Fruit fly (Drosophila melanogaster) whole organism, embryonic: ENCODE measurements around the gene CG5355.

Source experiments
- CG1024 ChIP-seq: fragments of 200-800 bp; sonication (Bioruptor generic); IDR thresholded peaks from 2 replicates; pipeline ENCODE4 v1.3.6; 2022; ENCODE audit warnings: missing biosample characterization, missing genetic modification characterization
- CG10462 ChIP-seq: fragments of 200-800 bp; sonication (Bioruptor generic); optimal IDR thresholded peaks from 2 replicates; lab custom pipeline; 2016; ENCODE audit warnings: missing biosample characterization, missing genetic modification characterization
- CG10543 ChIP-seq: fragments of 200-800 bp; sonication (Bioruptor generic); optimal IDR thresholded peaks from 3 replicates; lab custom pipeline; 2017; ENCODE audit warnings: missing biosample characterization, mild to moderate bottlenecking, missing genetic modification characterization, moderate library complexity
- CG11085 ChIP-seq: fragments of 200-800 bp; sonication (Bioruptor generic); IDR thresholded peaks from 2 replicates; pipeline ENCODE4 v1.3.6; 2022; ENCODE audit warnings: missing biosample characterization, missing genetic modification characterization
- CG11695 ChIP-seq: fragments of 200-800 bp; sonication (Bioruptor generic); IDR thresholded peaks from 3 replicates; pipeline ENCODE4 v1.3.6; 2022; ENCODE audit warnings: missing biosample characterization, missing genetic modification characterization
- CG13775 ChIP-seq: fragments of 200-800 bp; sonication (Bioruptor generic); optimal IDR thresholded peaks from 3 replicates; lab custom pipeline; 2017; ENCODE audit warnings: missing biosample characterization, mild to moderate bottlenecking, missing genetic modification characterization
- CG30431 ChIP-seq: fragments of 200-800 bp; sonication (Bioruptor generic); optimal IDR thresholded peaks from 2 replicates; lab custom pipeline; 2017; ENCODE audit warnings: missing biosample characterization, missing genetic modification characterization
- CG3995 ChIP-seq: fragments of 200-800 bp; sonication (Bioruptor generic); optimal IDR thresholded peaks from 3 replicates; lab custom pipeline; 2016; ENCODE audit warnings: missing biosample characterization, missing genetic modification characterization
- CG4404 ChIP-seq: fragments of 200-800 bp; sonication (Bioruptor generic); IDR thresholded peaks from 2 replicates; pipeline ENCODE4 v1.3.6; 2022; ENCODE audit warnings: missing biosample characterization, missing genetic modification characterization
- CG6272 ChIP-seq: fragments of 200-800 bp; sonication (Bioruptor generic); IDR thresholded peaks from 2 replicates; pipeline ENCODE4 v1.3.6; 2022; ENCODE audit warnings: missing biosample characterization, missing genetic modification characterization
- CG7786 ChIP-seq: fragments of 200-800 bp; sonication (Bioruptor generic); optimal IDR thresholded peaks from 2 replicates; lab custom pipeline; 2016; ENCODE audit warnings: missing biosample characterization, missing genetic modification characterization
- CG7928 ChIP-seq: fragments of 200-800 bp; sonication (Bioruptor generic); optimal IDR thresholded peaks from 2 replicates; lab custom pipeline; 2017; ENCODE audit warnings: missing biosample characterization, mild to moderate bottlenecking, missing genetic modification characterization
- CG8281 ChIP-seq: fragments of 200-800 bp; sonication (Bioruptor generic); optimal IDR thresholded peaks from 2 replicates; lab custom pipeline; 2018; ENCODE audit warnings: missing biosample characterization, mild to moderate bottlenecking, missing genetic modification characterization, moderate library complexity
- CG9817 ChIP-seq: fragments of 200-800 bp; sonication (Bioruptor generic); optimal IDR thresholded peaks from 2 replicates; lab custom pipeline; 2018; ENCODE audit warnings: missing biosample characterization, mild to moderate bottlenecking, missing genetic modification characterization, moderate library complexity
- CG9876 ChIP-seq: fragments of 200-800 bp; sonication (Bioruptor generic); optimal IDR thresholded peaks from 2 replicates; lab custom pipeline; 2016; ENCODE audit warnings: missing biosample characterization, missing genetic modification characterization
- Chrac-16 ChIP-seq: fragments of 200-800 bp; sonication (Bioruptor generic); optimal IDR thresholded peaks from 3 replicates; lab custom pipeline; 2016; ENCODE audit warnings: missing biosample characterization, missing genetic modification characterization
- CkIIα-i1 ChIP-seq: fragments of 200-800 bp; sonication (Bioruptor generic); IDR thresholded peaks from 2 replicates; pipeline ENCODE4 v1.3.6; 2022; ENCODE audit warnings: missing biosample characterization, missing genetic modification characterization
- CoRest ChIP-seq: fragments of 200-800 bp; sonication (Bioruptor generic); optimal IDR thresholded peaks from 3 replicates; lab custom pipeline; 2018; ENCODE audit warnings: missing biosample characterization, mild to moderate bottlenecking, missing genetic modification characterization, moderate library complexity
- Dip2 ChIP-seq: fragments of 200-800 bp; sonication (Bioruptor generic); IDR thresholded peaks from 2 replicates; pipeline ENCODE4 v1.3.6; 2022; ENCODE audit warnings: missing biosample characterization, missing genetic modification characterization
- Dll ChIP-seq: fragments of 200-800 bp; sonication (Bioruptor generic); IDR thresholded peaks from 4 replicates; pipeline ENCODE4 v1.3.6; 2022; ENCODE audit warnings: missing biosample characterization, missing genetic modification characterization; ENCODE audit not compliant: partially characterized antibody
- Dref ChIP-seq: fragments of 200-800 bp; sonication (Bioruptor generic); IDR thresholded peaks from 2 replicates; pipeline ENCODE4 v1.3.6; 2022; ENCODE audit warnings: missing biosample characterization, missing genetic modification characterization
- ERR ChIP-seq: fragments of 200-800 bp; sonication (Bioruptor generic); optimal IDR thresholded peaks from 2 replicates; lab custom pipeline; 2016; ENCODE audit warnings: missing biosample characterization, missing genetic modification characterization
- Elba2 ChIP-seq: fragments of 200-800 bp; sonication (Bioruptor generic); optimal IDR thresholded peaks from 3 replicates; lab custom pipeline; 2016; ENCODE audit warnings: missing biosample characterization, missing genetic modification characterization
- HLH4C ChIP-seq: fragments of 200-800 bp; sonication (Bioruptor generic); IDR thresholded peaks from 3 replicates; pipeline ENCODE4 v1.3.6; 2022; ENCODE audit warnings: missing biosample characterization, missing genetic modification characterization; ENCODE audit not compliant: partially characterized antibody
- Hand ChIP-seq: fragments of 200-800 bp; sonication (Bioruptor generic); optimal IDR thresholded peaks from 2 replicates; lab custom pipeline; 2017; ENCODE audit warnings: mild to moderate bottlenecking, missing biosample characterization, missing genetic modification reagents, missing genetic modification characterization
- Hmr ChIP-seq: fragments of 200-800 bp; sonication (Bioruptor generic); optimal IDR thresholded peaks from 3 replicates; lab custom pipeline; 2017; ENCODE audit warnings: mild to moderate bottlenecking, missing biosample characterization, missing genetic modification reagents, missing genetic modification characterization
- Hr51 ChIP-seq, 2 experiments: fragments of 200-800 bp; sonication (Bioruptor generic); optimal IDR thresholded peaks; 2 replicates in 1 of 2; 3 replicates in 1 of 2; lab custom pipeline; 2016 to 2018; ENCODE audit warnings: missing biosample characterization in 2 of 2, missing genetic modification characterization in 2 of 2, mild to moderate bottlenecking in 1 of 2, moderate library complexity in 1 of 2
- Pdp1 ChIP-seq, 2 experiments: fragments of 200-800 bp; sonication (Bioruptor generic); optimal IDR thresholded peaks; 3 replicates each; lab custom pipeline; 2016; ENCODE audit warnings: missing biosample characterization in 2 of 2, missing genetic modification characterization in 2 of 2, mild to moderate bottlenecking in 1 of 2, moderate library complexity in 1 of 2
- Side ChIP-seq: fragments of 200-800 bp; sonication (Bioruptor generic); optimal IDR thresholded peaks from 2 replicates; lab custom pipeline; 2016; ENCODE audit warnings: missing biosample characterization, missing genetic modification characterization
- Sox100B ChIP-seq: fragments of 200-800 bp; sonication (Bioruptor generic); optimal IDR thresholded peaks from 3 replicates; lab custom pipeline; 2018; ENCODE audit warnings: missing biosample characterization, mild to moderate bottlenecking, missing genetic modification characterization
- Spps ChIP-seq: fragments of 200-800 bp; sonication (Bioruptor generic); optimal IDR thresholded peaks from 2 replicates; lab custom pipeline; 2018; ENCODE audit warnings: missing biosample characterization, mild to moderate bottlenecking, missing genetic modification characterization
- Ssrp ChIP-seq: fragments of 200-800 bp; sonication (Bioruptor generic); optimal IDR thresholded peaks from 2 replicates; lab custom pipeline; 2018; ENCODE audit warnings: missing biosample characterization, mild to moderate bottlenecking, missing genetic modification characterization, moderate library complexity
- ase ChIP-seq: fragments of 200-800 bp; sonication (Bioruptor generic); IDR thresholded peaks from 3 replicates; pipeline ENCODE4 v1.3.6; 2022; ENCODE audit warnings: missing biosample characterization, missing genetic modification characterization
- bcd ChIP-seq: fragments of 200-800 bp; sonication (Bioruptor generic); optimal IDR thresholded peaks from 2 replicates; lab custom pipeline; 2017; ENCODE audit warnings: missing biosample characterization, mild to moderate bottlenecking, missing genetic modification characterization
- crc ChIP-seq: fragments of 200-800 bp; sonication (Bioruptor generic); optimal IDR thresholded peaks from 2 replicates; lab custom pipeline; 2016; ENCODE audit warnings: missing biosample characterization, missing genetic modification characterization
- disco-r ChIP-seq: fragments of 200-800 bp; sonication (Bioruptor generic); optimal IDR thresholded peaks from 2 replicates; lab custom pipeline; 2016; ENCODE audit warnings: missing biosample characterization, missing genetic modification characterization
- eve ChIP-seq, 2 experiments: fragments of >200 bp; optimal IDR thresholded peaks; 2 replicates each; lab custom pipeline; 2017; ENCODE audit warnings: missing biosample characterization in 2 of 2, missing genetic modification characterization in 2 of 2
- grn ChIP-seq: fragments of 200-800 bp; sonication (Bioruptor generic); optimal IDR thresholded peaks from 3 replicates; lab custom pipeline; 2017; ENCODE audit warnings: missing biosample characterization, missing genetic modification characterization
- hbn ChIP-seq: fragments of 200-800 bp; sonication (Bioruptor generic); IDR thresholded peaks from 2 replicates; pipeline ENCODE4 v1.3.6; 2022; ENCODE audit warnings: missing biosample characterization, missing genetic modification characterization; ENCODE audit not compliant: partially characterized antibody
- her ChIP-seq: fragments of 200-800 bp; sonication (Bioruptor generic); optimal IDR thresholded peaks from 2 replicates; lab custom pipeline; 2016; ENCODE audit warnings: missing biosample characterization, missing genetic modification characterization
- insv ChIP-seq, 2 experiments: fragments of 200-800 bp; sonication (Bioruptor generic); optimal IDR thresholded peaks; 3 replicates each; lab custom pipeline; 2016 to 2018; ENCODE audit warnings: missing biosample characterization in 2 of 2, missing genetic modification characterization in 2 of 2
- lilli ChIP-seq: fragments of 200-800 bp; sonication (Bioruptor generic); optimal IDR thresholded peaks from 3 replicates; lab custom pipeline; 2016; ENCODE audit warnings: missing biosample characterization, missing genetic modification characterization
- pho ChIP-seq: fragments of 200-800 bp; sonication (Bioruptor generic); optimal IDR thresholded peaks from 2 replicates; lab custom pipeline; 2016; ENCODE audit warnings: missing biosample characterization, missing genetic modification characterization
- toy ChIP-seq: fragments of 200-800 bp; sonication (Bioruptor generic); IDR thresholded peaks from 2 replicates; pipeline ENCODE4 v1.3.6; 2022; ENCODE audit warnings: missing biosample characterization, missing genetic modification characterization
- vfl ChIP-seq: fragments of 200-800 bp; sonication (Bioruptor generic); optimal IDR thresholded peaks from 2 replicates; lab custom pipeline; 2016; ENCODE audit warnings: missing biosample characterization, missing genetic modification characterization
- wek ChIP-seq: fragments of 200-800 bp; sonication (Bioruptor generic); optimal IDR thresholded peaks from 3 replicates; lab custom pipeline; 2018; ENCODE audit warnings: missing biosample characterization, mild to moderate bottlenecking, missing genetic modification characterization, moderate library complexity
- zen2 ChIP-seq: fragments of 200-800 bp; sonication (Bioruptor generic); IDR thresholded peaks from 3 replicates; pipeline ENCODE4 v1.3.6; 2022; ENCODE audit warnings: missing biosample characterization, missing genetic modification characterization; ENCODE audit not compliant: partially characterized antibody
- zfh1 ChIP-seq: fragments of 200-800 bp; sonication (Bioruptor generic); IDR thresholded peaks from 3 replicates; pipeline ENCODE4 v1.3.6; 2022; ENCODE audit warnings: missing biosample characterization, missing genetic modification characterization

Gene CG5355

dm6 chr2L:10413251-10414127, at the start of gene CG5355, which contains the start of gene Klp31E (continued):
- TF ChIP-seq HLH4C (GFP tag; lab: Robert Waterston, UW) = peak; percentile 65
- TF ChIP-seq Pdp1 (GFP tag; optimal IDR thresholded peaks at IDR 0.05; lab: Kevin White, UChicago) = peak in 1 of 2 experiments; percentile 62
- peak; percentile 80 for TF ChIP-seq Dll (GFP tag; lab: Robert Waterston, UW)
- peak in 1 of 2 experiments; percentile 26 for TF ChIP-seq insv (GFP tag; optimal IDR thresholded peaks at IDR 0.05; lab: Kevin White, UChicago)
- no peak for TF ChIP-seq Dip2
- peak; percentile 72 for TF ChIP-seq CG10543 (GFP tag; lab: Kevin White, UChicago)
- no peak for TF ChIP-seq grn (GFP tag; lab: Kevin White, UChicago)
- no peak for TF ChIP-seq CG8281 (tag; lab: Kevin White, UChicago)
- TF ChIP-seq CG30431 (GFP tag; lab: Kevin White, UChicago) = peak; percentile 26
- TF ChIP-seq her (GFP tag; lab: Kevin White, UChicago) = no peak
- TF ChIP-seq ase (GFP tag; lab: Robert Waterston, UW) = peak; percentile 4; the same call in 1 of the 3 replicates
- no peak; the same call in none of the 2 replicates for TF ChIP-seq CG6272 (GFP tag; lab: Robert Waterston, UW)
- peak; percentile 65 for TF ChIP-seq Dref (GFP tag; lab: Robert Waterston, UW)
- peak; percentile 27 for TF ChIP-seq Spps (tag; lab: Kevin White, UChicago)
- peak; percentile 74 for TF ChIP-seq lilli (GFP tag; lab: Kevin White, UChicago)
- no peak; the same call in 1 of the 2 replicates for TF ChIP-seq CG4404 (GFP tag; lab: Robert Waterston, UW)
- peak; percentile 5 for TF ChIP-seq disco-r (GFP tag; lab: Kevin White, UChicago)
- peak; percentile 43 for TF ChIP-seq CG7786 (GFP tag; lab: Kevin White, UChicago)
- peak; percentile 42 for TF ChIP-seq Side (GFP tag; lab: Kevin White, UChicago)
- no peak for TF ChIP-seq Elba2 (GFP tag; lab: Kevin White, UChicago)
- peak; percentile 77 for TF ChIP-seq Ssrp (tag; lab: Kevin White, UChicago)
- TF ChIP-seq zen2 (GFP tag; lab: Robert Waterston, UW) = peak; percentile 63; the same call in 2 of the 3 replicates
- TF ChIP-seq bcd (GFP tag; lab: Kevin White, UChicago) = peak; percentile 72
- TF ChIP-seq ERR = no peak
- 0 out of 2 replicates have a peak, but pooled peaks have one; percentile 27 for TF ChIP-seq CG1024
- peak; percentile 74 for TF ChIP-seq CG9817 (tag; lab: Kevin White, UChicago)
- no peak; the same call in 2 of the 3 replicates for TF ChIP-seq CG11695 (GFP tag; lab: Robert Waterston, UW)
- TF ChIP-seq vfl (GFP tag; lab: Kevin White, UChicago) = peak; percentile 15
- TF ChIP-seq crc (GFP tag; lab: Kevin White, UChicago) = no peak
- no peak for TF ChIP-seq Hmr (GFP tag; lab: Kevin White, UChicago)
- TF ChIP-seq CG7928 (GFP tag; lab: Kevin White, UChicago) = no peak
- TF ChIP-seq CG11085 (GFP tag; lab: Robert Waterston, UW) = no peak
- peak; percentile 22 for TF ChIP-seq pho (GFP tag; lab: Kevin White, UChicago)
- TF ChIP-seq CoRest (tag; lab: Kevin White, UChicago) = peak; percentile 89
- no peak for TF ChIP-seq CkIIα-i1 (GFP tag; lab: Robert Waterston, UW)
- peak in 1 of 2 experiments; percentile 40 for TF ChIP-seq Hr51 (GFP tag; optimal IDR thresholded peaks at IDR 0.05; lab: Kevin White, UChicago)
- peak; percentile 66 for TF ChIP-seq Chrac-16 (GFP tag; lab: Kevin White, UChicago)
- peak; percentile 57; the same call in 2 of the 3 replicates for TF ChIP-seq zfh1 (GFP tag; lab: Robert Waterston, UW)
- no peak for TF ChIP-seq toy (GFP tag; lab: Robert Waterston, UW)
- TF ChIP-seq CG3995 (GFP tag; lab: Kevin White, UChicago) = peak; percentile 10
- peak; percentile 89 for TF ChIP-seq wek (GFP tag; lab: Kevin White, UChicago)
- TF ChIP-seq CG9876 (GFP tag; lab: Kevin White, UChicago) = no peak
- TF ChIP-seq eve (GFP tag; optimal IDR thresholded peaks at IDR 0.05; lab: Kevin White, UChicago) = no peak
- peak; percentile 80 for TF ChIP-seq hbn (GFP tag; lab: Robert Waterston, UW)
- TF ChIP-seq CG10462 = peak; percentile 24
- TF ChIP-seq Hand (GFP tag; lab: Kevin White, UChicago) = no peak
- TF ChIP-seq CG13775 (GFP tag; lab: Kevin White, UChicago) = peak; percentile 81
- TF ChIP-seq Sox100B (GFP tag; lab: Kevin White, UChicago) = peak; percentile 72
